Fruit fly (Drosophila melanogaster) whole organism, embryonic: ENCODE results near the gene CG16753.
A peak's percentile ranks its signal among the peaks of the same experiment; 100 is the strongest.

ENCODE experiments used
- C15 ChIP-seq: fragments of 200-800 bp; sonication (Bioruptor generic); IDR thresholded peaks from 3 replicates; pipeline ENCODE4 v1.3.6; 2022; ENCODE audit warnings: missing biosample characterization, missing genetic modification characterization
- CG1233 ChIP-seq: fragments of 200-800 bp; sonication (Bioruptor generic); optimal IDR thresholded peaks from 4 replicates; lab custom pipeline; 2018; ENCODE audit warnings: missing biosample characterization, mild to moderate bottlenecking, missing genetic modification characterization
- CG3065 ChIP-seq: fragments of 200-800 bp; sonication (Bioruptor generic); optimal IDR thresholded peaks from 2 replicates; lab custom pipeline; 2016; ENCODE audit warnings: missing biosample characterization, missing genetic modification characterization
- H2.0 ChIP-seq: fragments of 200-800 bp; sonication (Bioruptor generic); IDR thresholded peaks from 2 replicates; pipeline ENCODE4 v1.3.6; 2022; ENCODE audit warnings: missing biosample characterization, missing genetic modification characterization
- Neu2 ChIP-seq: fragments of 200-800 bp; sonication (Bioruptor generic); optimal IDR thresholded peaks from 3 replicates; lab custom pipeline; 2016; ENCODE audit warnings: missing biosample characterization, missing genetic modification characterization, borderline replicate concordance
- Trl ChIP-seq, 3 experiments: fragments of >200 bp in 2 of 3; fragments of 200-800 bp in 1 of 3; sonication (Bioruptor generic) in 1 of 3; optimal IDR thresholded peaks; 2 replicates in 1 of 3; 3 replicates in 2 of 3; lab custom pipeline; 2016 to 2017; ENCODE audit warnings: missing biosample characterization in 1 of 3, missing genetic modification characterization in 1 of 3
- al ChIP-seq: fragments of 200-800 bp; sonication (Bioruptor generic); IDR thresholded peaks from 2 replicates; pipeline ENCODE4 v1.3.6; 2022; ENCODE audit warnings: missing biosample characterization, missing genetic modification characterization
- fd64A ChIP-seq: fragments of 200-800 bp; sonication (Bioruptor generic); optimal IDR thresholded peaks from 3 replicates; lab custom pipeline; 2018; ENCODE audit warnings: missing biosample characterization, mild to moderate bottlenecking, missing genetic modification characterization
- toy ChIP-seq: fragments of 200-800 bp; sonication (Bioruptor generic); IDR thresholded peaks from 2 replicates; pipeline ENCODE4 v1.3.6; 2022; ENCODE audit warnings: missing biosample characterization, missing genetic modification characterization

DNA sequence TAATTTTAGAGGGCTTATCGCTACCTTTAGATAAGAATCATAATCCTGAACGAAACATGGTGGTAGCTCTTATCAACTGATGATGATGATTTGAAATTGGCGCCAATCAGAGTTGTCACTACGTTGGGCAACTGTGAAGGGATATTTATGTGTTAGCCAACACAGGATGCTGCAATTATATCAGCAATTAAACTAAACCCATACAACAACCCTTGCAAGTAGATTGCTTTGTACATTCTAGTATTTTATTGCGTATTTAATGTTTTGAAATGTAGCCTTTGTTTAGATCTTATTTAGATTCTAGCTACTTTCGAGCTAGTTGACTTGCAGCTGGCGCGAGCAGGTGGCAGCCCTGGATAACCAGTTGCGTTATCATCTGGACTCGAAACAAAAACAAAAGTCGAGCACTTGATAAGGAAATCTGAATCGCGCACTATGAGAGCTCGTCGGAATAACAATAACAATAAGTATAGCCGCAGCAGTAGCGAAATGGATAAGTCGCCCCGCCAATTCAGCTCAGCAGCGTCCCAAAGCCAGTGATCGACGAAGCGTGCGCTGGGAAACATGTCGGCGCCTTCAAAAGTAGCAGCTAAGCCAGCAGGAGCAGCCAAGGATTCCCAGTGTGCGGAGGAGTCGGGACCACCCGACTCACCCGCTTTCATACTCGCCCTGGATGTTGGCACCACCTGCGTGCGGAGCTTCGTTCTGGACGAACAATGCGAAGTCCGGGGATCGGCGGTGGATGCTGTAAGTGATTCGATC lies 2.6 kb upstream of the CG16753 start, which contains the start of gene CG1271:
- no peak for TF ChIP-seq fd64A (GFP tag; lab: Kevin White, UChicago)
- peak; percentile 51 for TF ChIP-seq CG1233 (GFP tag; lab: Kevin White, UChicago)
- TF ChIP-seq Neu2: peak; percentile 28
- no peak for TF ChIP-seq toy
- peak; percentile 49; the same call in 1 of the 2 replicates for TF ChIP-seq al (GFP tag; lab: Robert Waterston, UW)
- no peak for TF ChIP-seq CG3065 (GFP tag; lab: Kevin White, UChicago)
- peak; percentile 31; the same call in 1 of the 2 replicates for TF ChIP-seq H2.0 (GFP tag; lab: Robert Waterston, UW)
- no peak for TF ChIP-seq Trl (optimal IDR thresholded peaks at IDR 0.05; lab: Kevin White, UChicago)
- TF ChIP-seq Trl (GFP tag; optimal IDR thresholded peaks at IDR 0.05; lab: Kevin White, UChicago): peak; percentile 73
- 0 out of 3 replicates have a peak, but pooled peaks have one; percentile 45 for TF ChIP-seq C15
